Fruit fly (Drosophila melanogaster): ENCODE data around the gene Noc1.
A peak's percentile ranks its signal among the peaks of the same experiment; 100 is the strongest.

Noc1 gene

DNA sequence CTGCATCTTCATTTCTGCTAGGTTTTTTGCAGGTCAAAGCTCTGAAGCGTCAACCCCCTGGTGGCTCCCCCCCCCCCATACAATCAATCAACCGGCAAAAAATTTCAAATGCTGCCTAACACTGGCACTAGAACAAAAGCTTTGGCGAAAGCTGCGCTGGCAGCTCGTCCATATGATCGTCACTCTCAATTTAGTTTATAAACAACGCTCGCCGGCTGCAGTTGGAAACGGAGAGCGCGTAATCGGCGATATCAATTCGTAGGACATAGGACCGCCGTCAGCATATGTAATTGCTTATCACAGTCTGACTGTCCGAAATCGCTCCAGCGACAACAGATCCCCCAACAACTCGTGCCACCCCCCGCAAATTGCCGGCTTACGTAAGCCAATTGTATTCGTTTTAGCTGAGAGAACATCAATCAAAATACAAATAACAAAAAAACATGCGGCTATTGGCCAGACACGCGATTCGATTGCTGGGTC lies 4.2 kb upstream of the Noc1 start, which contains the start of gene Mocs1 (continued):
- TF ChIP-seq vvl (GFP tag; IDR thresholded peaks at IDR 0.05) (0 out of 2 replicates have a peak, but pooled peaks have one; percentile 8), Dbx (GFP tag; IDR thresholded peaks at IDR 0.05) (peak; percentile 32; the same call in 1 of the 3 replicates), CG3995 (GFP tag; optimal IDR thresholded peaks at IDR 0.05) (no peak), peb (GFP tag; IDR thresholded peaks at IDR 0.05) (no peak), CG8388 (GFP tag; optimal IDR thresholded peaks at IDR 0.05) (no peak), gce (GFP tag; IDR thresholded peaks at IDR 0.05) (no peak), otp (GFP tag; IDR thresholded peaks at IDR 0.05) (0 out of 3 replicates have a peak, but pooled peaks have one; percentile 24), pan (optimal IDR thresholded peaks at IDR 0.05) (no peak), pan (GFP tag; optimal IDR thresholded peaks at IDR 0.05 in 1 of 2, IDR thresholded peaks at IDR 0.05 in 1 of 2) (peak in 1 of 2 experiments; percentile 14), ci (GFP tag; IDR thresholded peaks at IDR 0.05) (0 out of 3 replicates have a peak, but pooled peaks have one; percentile 28), dmrt99B (tag; optimal IDR thresholded peaks at IDR 0.05) (no peak), PHDP (tag; optimal IDR thresholded peaks at IDR 0.05) (peak; percentile 2), crp (GFP tag; optimal IDR thresholded peaks at IDR 0.05) (peak in 1 of 2 experiments; percentile 77), mirr (GFP tag; optimal IDR thresholded peaks at IDR 0.05) (peak; percentile 23), CG8478 (optimal IDR thresholded peaks at IDR 0.05) (no peak), Hmr (GFP tag; optimal IDR thresholded peaks at IDR 0.05) (peak; percentile 22), CG6689 (GFP tag; IDR thresholded peaks at IDR 0.05) (no peak), Atf6 (GFP tag; IDR thresholded peaks at IDR 0.05) (0 out of 2 replicates have a peak, but pooled peaks have one; percentile 43), chm (GFP tag; IDR thresholded peaks at IDR 0.05) (peak; percentile 28; the same call in 1 of the 2 replicates), cad (GFP tag; optimal IDR thresholded peaks at IDR 0.05) (no peak), gsb (GFP tag; IDR thresholded peaks at IDR 0.05) (no peak), CG18599 (GFP tag; optimal IDR thresholded peaks at IDR 0.05) (peak; percentile 6), Mrtf (GFP tag; IDR thresholded peaks at IDR 0.05) (peak; percentile 13; the same call in 1 of the 3 replicates), tap (tag; optimal IDR thresholded peaks at IDR 0.05) (no peak), twi (tag; optimal IDR thresholded peaks at IDR 0.05) (no peak), CG17359 (tag; optimal IDR thresholded peaks at IDR 0.05) (peak; percentile 2), CG13296 (GFP tag; optimal IDR thresholded peaks at IDR 0.05) (peak; percentile 5), caup (GFP tag; optimal IDR thresholded peaks at IDR 0.05; ENCODE audit: severe bottlenecking) (peak; percentile 6), pfk (GFP tag; optimal IDR thresholded peaks at IDR 0.05) (no peak), cwo (GFP tag; optimal IDR thresholded peaks at IDR 0.05) (peak; percentile 40), dimm (GFP tag; IDR thresholded peaks at IDR 0.05) (no peak), aop (GFP tag; IDR thresholded peaks at IDR 0.05) (no peak), wek (GFP tag; optimal IDR thresholded peaks at IDR 0.05) (no peak), CG9437 (GFP tag; optimal IDR thresholded peaks at IDR 0.05) (peak; percentile 1), Antp (GFP tag; optimal IDR thresholded peaks at IDR 0.05) (no peak), tna (GFP tag; IDR thresholded peaks at IDR 0.05; ENCODE audit: partially characterized antibody) (peak; percentile 11; the same call in 1 of the 2 replicates), Med (GFP tag) (peak; percentile 75), CG34376 (GFP tag; optimal IDR thresholded peaks at IDR 0.05) (peak; percentile 65), CoRest (tag; optimal IDR thresholded peaks at IDR 0.05) (no peak), Deaf1 (tag; optimal IDR thresholded peaks at IDR 0.05) (peak; percentile 8), sug (tag; optimal IDR thresholded peaks at IDR 0.05) (peak; percentile 99), da (GFP tag; optimal IDR thresholded peaks at IDR 0.05) (no peak), CG3281 (GFP tag; optimal IDR thresholded peaks at IDR 0.05) (no peak), Bteb2 (GFP tag; optimal IDR thresholded peaks at IDR 0.05) (no peak), amos (GFP tag; IDR thresholded peaks at IDR 0.05; ENCODE audit: partially characterized antibody) (peak; percentile 37; the same call in 1 of the 2 replicates), Pdp1 (GFP tag; optimal IDR thresholded peaks at IDR 0.05) (peak in 1 of 2 experiments; percentile 96), CG1832 (GFP tag; optimal IDR thresholded peaks at IDR 0.05) (no peak), Drgx (GFP tag; IDR thresholded peaks at IDR 0.05) (peak; percentile 53), CG17186 (GFP tag; optimal IDR thresholded peaks at IDR 0.05) (no peak)
